Fruit fly (Drosophila melanogaster) whole organism, adult: ENCODE data around the gene Moe.

ENCODE experiments used
- CG11617 ChIP-seq: fragments of 200-800 bp; sonication (Bioruptor generic); optimal IDR thresholded peaks from 2 replicates; lab custom pipeline; 2017; ENCODE audit warnings: mild to moderate bottlenecking, missing biosample characterization, missing genetic modification reagents, missing genetic modification characterization
- CG12768 ChIP-seq: fragments of 200-800 bp; sonication (Bioruptor generic); optimal IDR thresholded peaks from 2 replicates; lab custom pipeline; 2017; ENCODE audit warnings: missing biosample characterization, missing genetic modification characterization, mild to moderate bottlenecking, moderate library complexity, missing genetic modification reagents
- CG1620 ChIP-seq: fragments of 200-800 bp; sonication (Bioruptor generic); optimal IDR thresholded peaks from 2 replicates; lab custom pipeline; 2016; ENCODE audit warnings: missing biosample characterization, missing genetic modification characterization
- CG33017 ChIP-seq: fragments of 200-800 bp; sonication (Bioruptor generic); optimal IDR thresholded peaks from 2 replicates; lab custom pipeline; 2018; ENCODE audit warnings: missing biosample characterization, mild to moderate bottlenecking, missing genetic modification characterization, moderate library complexity
- CG5204 ChIP-seq: fragments of 200-800 bp; sonication (Bioruptor generic); optimal IDR thresholded peaks from 2 replicates; lab custom pipeline; 2016; ENCODE audit warnings: missing biosample characterization, missing genetic modification characterization
- CG7045 ChIP-seq: fragments of 200-800 bp; sonication (Bioruptor generic); optimal IDR thresholded peaks from 2 replicates; lab custom pipeline; 2017; ENCODE audit warnings: missing biosample characterization, mild to moderate bottlenecking, missing genetic modification characterization
- Clk ChIP-seq: fragments of 200-800 bp; sonication (Bioruptor generic); optimal IDR thresholded peaks from 2 replicates; lab custom pipeline; 2017; ENCODE audit warnings: missing biosample characterization, missing genetic modification characterization
- Crg-1 ChIP-seq: fragments of 200-800 bp; sonication (Bioruptor generic); optimal IDR thresholded peaks from 2 replicates; lab custom pipeline; 2016; ENCODE audit warnings: missing biosample characterization, missing genetic modification characterization
- Hr96 ChIP-seq: fragments of 200-800 bp; sonication (Bioruptor generic); optimal IDR thresholded peaks from 2 replicates; lab custom pipeline; 2016; ENCODE audit warnings: missing biosample characterization, missing genetic modification characterization
- bab1 ChIP-seq: fragments of 200-800 bp; sonication (Bioruptor generic); optimal IDR thresholded peaks from 3 replicates; lab custom pipeline; 2019; ENCODE audit warnings: missing biosample characterization, mild to moderate bottlenecking, missing genetic modification characterization, moderate library complexity
- kay ChIP-seq: fragments of 200-800 bp; sonication (Bioruptor generic); peaks from one replicate; lab custom pipeline; 2016; ENCODE audit warnings: missing biosample characterization, missing genetic modification characterization, borderline replicate concordance
- ovo ChIP-seq: fragments of 200-800 bp; sonication (Bioruptor generic); optimal IDR thresholded peaks from 2 replicates; lab custom pipeline; 2016; ENCODE audit warnings: missing biosample characterization, missing genetic modification characterization
- pad ChIP-seq: fragments of 200-800 bp; sonication (Bioruptor generic); optimal IDR thresholded peaks from 3 replicates; lab custom pipeline; 2017; ENCODE audit warnings: missing biosample characterization, missing genetic modification characterization, mild to moderate bottlenecking, moderate library complexity, missing genetic modification reagents
- toe ChIP-seq: fragments of 200-800 bp; sonication (Bioruptor generic); optimal IDR thresholded peaks from 2 replicates; lab custom pipeline; 2016; ENCODE audit warnings: missing biosample characterization, missing genetic modification characterization

- TF ChIP-seq CG7045 (no peak), Clk (no peak), kay (GFP tag; lab: Kevin White, UChicago) (no peak), CG12768 (GFP tag; lab: Kevin White, UChicago) (no peak), ovo (GFP tag; lab: Kevin White, UChicago) (no peak), CG5204 (GFP tag; lab: Kevin White, UChicago) (no peak), toe (GFP tag; lab: Kevin White, UChicago) (no peak), Hr96 (no peak), bab1 (GFP tag; lab: Kevin White, UChicago) (no peak), pad (GFP tag; lab: Kevin White, UChicago) (no peak), CG11617 (GFP tag; lab: Kevin White, UChicago) (no peak), CG33017 (tag; lab: Kevin White, UChicago) (no peak), Crg-1 (GFP tag; lab: Kevin White, UChicago) (no peak), CG1620 (GFP tag; lab: Kevin White, UChicago) (no peak)
Observed at dm6 chrX:8866256-8866655, 31.9 kb downstream of the Moe start.
